Worm (Caenorhabditis elegans) whole organism, mixed stage, embryonic: ENCODE data around the gene Y39A1A.31.

ENCODE experiments used
- M03D4.4 ChIP-seq: sonication (generic microtip); optimal IDR thresholded peaks from 2 replicates; lab custom pipeline; 2017; ENCODE audit warnings: mild to moderate bottlenecking, missing genetic modification characterization, missing compliant biosample characterization
- bed-3 ChIP-seq: fragments of 200-800 bp; sonication (Bioruptor generic); optimal IDR thresholded peaks from 3 replicates; lab custom pipeline; 2018; ENCODE audit warnings: mild to moderate bottlenecking, missing genetic modification characterization, moderate library complexity, missing compliant biosample characterization
- blmp-1 ChIP-seq: fragments of 150-350 bp; optimal IDR thresholded peaks from 2 replicates; lab custom pipeline; 2014; ENCODE audit warnings: missing biosample characterization, missing genetic modification characterization
- ceh-39 ChIP-seq: fragments of 150-350 bp; optimal IDR thresholded peaks from 2 replicates; lab custom pipeline; 2014; ENCODE audit warnings: missing biosample characterization, missing genetic modification characterization
- ceh-43 ChIP-seq: fragments of 200-800 bp; sonication (Bioruptor generic); optimal IDR thresholded peaks from 2 replicates; lab custom pipeline; 2018; ENCODE audit warnings: mild to moderate bottlenecking, missing genetic modification characterization, moderate library complexity, missing compliant biosample characterization
- ceh-83 ChIP-seq: fragments of 200-800 bp; sonication (Bioruptor generic); optimal IDR thresholded peaks from 2 replicates; lab custom pipeline; 2018; ENCODE audit warnings: mild to moderate bottlenecking, missing genetic modification characterization, missing compliant biosample characterization
- ces-1 ChIP-seq: fragments of 150-350 bp; optimal IDR thresholded peaks from 2 replicates; lab custom pipeline; 2014; ENCODE audit warnings: missing biosample characterization, missing genetic modification reagents, missing genetic modification characterization
- cnd-1 ChIP-seq: fragments of 200-800 bp; sonication (Bioruptor generic); optimal IDR thresholded peaks from 2 replicates; lab custom pipeline; 2018; ENCODE audit warnings: mild to moderate bottlenecking, missing genetic modification characterization, missing compliant biosample characterization
- drap-1 ChIP-seq: fragments of 200-800 bp; sonication (Bioruptor generic); optimal IDR thresholded peaks from 3 replicates; lab custom pipeline; 2018; ENCODE audit warnings: mild to moderate bottlenecking, missing genetic modification characterization, missing compliant biosample characterization
- elt-1 ChIP-seq: sonication (generic microtip); optimal IDR thresholded peaks from 2 replicates; lab custom pipeline; 2017; ENCODE audit warnings: missing genetic modification characterization, mild to moderate bottlenecking, missing compliant biosample characterization, antibody characterized with exemption, moderate library complexity, borderline replicate concordance; ENCODE audit not compliant: insufficient read depth
- elt-3 ChIP-seq: fragments of 150-350 bp; optimal IDR thresholded peaks from 2 replicates; lab custom pipeline; 2014; ENCODE audit warnings: missing biosample characterization, missing genetic modification characterization
- flh-1 ChIP-seq: fragments of 200-800 bp; sonication (Bioruptor generic); optimal IDR thresholded peaks from 2 replicates; lab custom pipeline; 2018; ENCODE audit warnings: mild to moderate bottlenecking, missing genetic modification characterization, moderate library complexity, missing compliant biosample characterization
- ham-2 ChIP-seq: fragments of 200-800 bp; sonication (Bioruptor generic); optimal IDR thresholded peaks from 2 replicates; lab custom pipeline; 2018; ENCODE audit warnings: mild to moderate bottlenecking, missing genetic modification characterization, missing compliant biosample characterization
- hlh-1 ChIP-seq: fragments of 150-350 bp; optimal IDR thresholded peaks from 2 replicates; lab custom pipeline; 2014; ENCODE audit warnings: missing biosample characterization, missing genetic modification reagents, missing genetic modification characterization
- lin-13 ChIP-seq: fragments of 150-350 bp; optimal IDR thresholded peaks from 2 replicates; lab custom pipeline; 2014; ENCODE audit warnings: missing biosample characterization, missing genetic modification characterization
- lin-32 ChIP-seq: fragments of 200-800 bp; sonication (Bioruptor generic); optimal IDR thresholded peaks from 2 replicates; lab custom pipeline; 2018; ENCODE audit warnings: mild to moderate bottlenecking, missing genetic modification characterization, missing compliant biosample characterization
- lsy-2 ChIP-seq: fragments of 150-350 bp; optimal IDR thresholded peaks from 2 replicates; lab custom pipeline; 2014; ENCODE audit warnings: missing biosample characterization, missing genetic modification characterization
- mab-5 ChIP-seq: fragments of 150-350 bp; optimal IDR thresholded peaks from 2 replicates; lab custom pipeline; 2014; ENCODE audit warnings: missing biosample characterization, missing genetic modification characterization
- mep-1 ChIP-seq: fragments of 150-350 bp; optimal IDR thresholded peaks from 2 replicates; lab custom pipeline; 2017; ENCODE audit warnings: missing biosample characterization, missing genetic modification reagents, missing genetic modification characterization, inconsistent platforms
- mls-2 ChIP-seq: sonication (generic microtip); optimal IDR thresholded peaks from 2 replicates; lab custom pipeline; 2016; ENCODE audit warnings: mild to moderate bottlenecking, missing genetic modification characterization, moderate library complexity, missing compliant biosample characterization
- nhr-12 ChIP-seq: fragments of 150-350 bp; optimal IDR thresholded peaks from 2 replicates; lab custom pipeline; 2014; ENCODE audit warnings: missing biosample characterization, missing genetic modification characterization
- nhr-2 ChIP-seq: fragments of 150-350 bp; optimal IDR thresholded peaks from 2 replicates; lab custom pipeline; 2014; ENCODE audit warnings: missing biosample characterization, missing genetic modification characterization
- nhr-237 ChIP-seq: fragments of 150-350 bp; optimal IDR thresholded peaks from 2 replicates; lab custom pipeline; 2014; ENCODE audit warnings: missing biosample characterization, missing genetic modification characterization
- nhr-28 ChIP-seq: fragments of 150-350 bp; optimal IDR thresholded peaks from 2 replicates; lab custom pipeline; 2014; ENCODE audit warnings: missing biosample characterization, missing genetic modification characterization
- nhr-76 ChIP-seq: sonication (generic microtip); optimal IDR thresholded peaks from 2 replicates; lab custom pipeline; 2017; ENCODE audit warnings: missing biosample characterization, missing genetic modification characterization
- pha-4 ChIP-seq: fragments of 150-350 bp; optimal IDR thresholded peaks from 2 replicates; lab custom pipeline; 2018; ENCODE audit warnings: missing biosample characterization, missing genetic modification reagents, missing genetic modification characterization
- sem-2 ChIP-seq: fragments of 200-800 bp; sonication (Bioruptor generic); optimal IDR thresholded peaks from 2 replicates; lab custom pipeline; 2018; ENCODE audit warnings: mild to moderate bottlenecking, missing genetic modification characterization, missing compliant biosample characterization
- snpc-4 ChIP-seq: fragments of 150-350 bp; optimal IDR thresholded peaks from 2 replicates; lab custom pipeline; 2014; ENCODE audit warnings: missing biosample characterization, missing genetic modification characterization
- sptf-1 ChIP-seq: sonication (generic microtip); optimal IDR thresholded peaks from 2 replicates; lab custom pipeline; 2017; ENCODE audit warnings: mild to moderate bottlenecking, missing genetic modification characterization, moderate library complexity, missing compliant biosample characterization
- tbx-8 ChIP-seq: fragments of 200-800 bp; sonication (Bioruptor generic); optimal IDR thresholded peaks from 2 replicates; lab custom pipeline; 2018; ENCODE audit warnings: mild to moderate bottlenecking, missing genetic modification characterization, moderate library complexity, missing compliant biosample characterization
- unc-120 ChIP-seq: sonication (generic microtip); optimal IDR thresholded peaks from 2 replicates; lab custom pipeline; 2017; ENCODE audit warnings: missing genetic modification characterization, missing compliant biosample characterization; ENCODE audit not compliant: poor library complexity, severe bottlenecking
- unc-39 ChIP-seq: fragments of 150-350 bp; optimal IDR thresholded peaks from 2 replicates; lab custom pipeline; 2014; ENCODE audit warnings: missing biosample characterization, missing genetic modification characterization
- unc-62 ChIP-seq: fragments of 150-350 bp; optimal IDR thresholded peaks from 2 replicates; lab custom pipeline; 2014; ENCODE audit warnings: missing biosample characterization, missing genetic modification reagents, missing genetic modification characterization
- zip-8 ChIP-seq: fragments of 150-350 bp; optimal IDR thresholded peaks from 2 replicates; lab custom pipeline; 2014; ENCODE audit warnings: missing biosample characterization, missing genetic modification characterization
- ztf-11 ChIP-seq: fragments of 150-350 bp; optimal IDR thresholded peaks from 2 replicates; lab custom pipeline; 2014; ENCODE audit warnings: missing biosample characterization, missing genetic modification characterization

Y39A1A.31 gene

ce11 chrIII:10704499-10704898, 15.5 kb upstream of the Y39A1A.31 start:
- TF ChIP-seq pha-4, result no peak
- TF ChIP-seq elt-1 (tag; lab: Kevin White, UChicago), result no peak
- TF ChIP-seq mep-1 (tag; lab: Kevin White, UChicago), result no peak
- no peak for TF ChIP-seq snpc-4 (tag; lab: Kevin White, UChicago)
- TF ChIP-seq ces-1 (GFP tag; lab: Kevin White, UChicago), result no peak
- no peak for TF ChIP-seq bed-3 (GFP tag; lab: Kevin White, UChicago)
- TF ChIP-seq drap-1 (GFP tag; lab: Kevin White, UChicago), result no peak
- no peak for TF ChIP-seq elt-3
- no peak for TF ChIP-seq mls-2 (tag; lab: Kevin White, UChicago)
- no peak for TF ChIP-seq nhr-237 (tag; lab: Kevin White, UChicago)
- TF ChIP-seq mab-5 (tag; lab: Kevin White, UChicago), result no peak
- no peak for TF ChIP-seq lin-32 (GFP tag; lab: Kevin White, UChicago)
- no peak for TF ChIP-seq nhr-76 (tag; lab: Kevin White, UChicago)
- no peak for TF ChIP-seq tbx-8 (GFP tag; lab: Kevin White, UChicago)
- TF ChIP-seq lsy-2, result no peak
- TF ChIP-seq zip-8 (tag; lab: Kevin White, UChicago), result no peak
- TF ChIP-seq unc-62, result no peak
- no peak for TF ChIP-seq sem-2 (GFP tag; lab: Kevin White, UChicago)
- no peak for TF ChIP-seq unc-39 (tag; lab: Kevin White, UChicago)
- no peak for TF ChIP-seq nhr-2 (tag; lab: Kevin White, UChicago)

ce11 chrIII:10703833-10704232, 14.9 kb upstream of the Y39A1A.31 start:
- TF ChIP-seq flh-1, result no peak
- no peak for TF ChIP-seq elt-1 (tag; lab: Kevin White, UChicago)
- TF ChIP-seq sem-2 (GFP tag; lab: Kevin White, UChicago), result no peak
- no peak for TF ChIP-seq unc-120 (tag; lab: Kevin White, UChicago)
- TF ChIP-seq lsy-2, result no peak
- no peak for TF ChIP-seq blmp-1 (tag; lab: Kevin White, UChicago)
- no peak for TF ChIP-seq ceh-83
- TF ChIP-seq lin-13 (tag; lab: Kevin White, UChicago), result no peak

- TF ChIP-seq nhr-237 (tag; lab: Kevin White, UChicago) (no peak), unc-62 (no peak), flh-1 (no peak), lsy-2 (no peak), ceh-39 (no peak), bed-3 (GFP tag; lab: Kevin White, UChicago) (no peak), snpc-4 (tag; lab: Kevin White, UChicago) (no peak), unc-39 (tag; lab: Kevin White, UChicago) (no peak), ztf-11 (no peak), zip-8 (tag; lab: Kevin White, UChicago) (no peak), nhr-28 (tag; lab: Kevin White, UChicago) (no peak), mls-2 (tag; lab: Kevin White, UChicago) (no peak), M03D4.4 (tag; lab: Kevin White, UChicago) (no peak), ceh-83 (no peak), cnd-1 (no peak), elt-1 (tag; lab: Kevin White, UChicago) (no peak), mep-1 (tag; lab: Kevin White, UChicago) (no peak), lin-13 (tag; lab: Kevin White, UChicago) (no peak), nhr-12 (tag; lab: Kevin White, UChicago) (no peak), sptf-1 (tag; lab: Kevin White, UChicago) (no peak)
Measured at ce11 chrIII:10702805-10703204, 13.8 kb upstream of the Y39A1A.31 start.

- TF ChIP-seq sptf-1 (tag; lab: Kevin White, UChicago) (no peak), nhr-12 (tag; lab: Kevin White, UChicago) (no peak), ceh-39 (no peak), lin-32 (GFP tag; lab: Kevin White, UChicago) (no peak), hlh-1 (no peak), ham-2 (GFP tag; lab: Kevin White, UChicago) (no peak), cnd-1 (no peak), mep-1 (tag; lab: Kevin White, UChicago) (no peak), ztf-11 (no peak), blmp-1 (tag; lab: Kevin White, UChicago) (no peak), snpc-4 (tag; lab: Kevin White, UChicago) (no peak), ceh-83 (no peak), lsy-2 (no peak), flh-1 (no peak), ceh-43 (GFP tag; lab: Kevin White, UChicago) (no peak), pha-4 (no peak), elt-3 (no peak), mab-5 (tag; lab: Kevin White, UChicago) (no peak), nhr-2 (tag; lab: Kevin White, UChicago) (no peak)
Measured at ce11 chrIII:10700460-10700859, 11.5 kb upstream of the Y39A1A.31 start, which contains the start of gene Y39A1A.20. Gene Y39A1A.20, minus strand, starts transcription at chrIII:10700560.
